Worm (Caenorhabditis elegans) whole organism, L1 larva: Measurements from ENCODE around the gene spex-3.

Source experiments
- ceh-82 ChIP-seq, 3 experiments: fragments of 150-350 bp in 1 of 3; sonication (generic microtip) in 2 of 3; optimal IDR thresholded peaks; 2 replicates each; lab custom pipeline; 2014 to 2017; ENCODE audit warnings: missing biosample characterization in 3 of 3, missing genetic modification characterization in 3 of 3
- ets-5 ChIP-seq: fragments of 200-800 bp; sonication (Bioruptor generic); IDR thresholded peaks from 2 replicates; pipeline ENCODE4 v1.3.6; 2022; ENCODE audit warnings: missing genetic modification characterization, missing compliant biosample characterization
- lsy-2 ChIP-seq, 2 experiments: fragments of 150-350 bp; optimal IDR thresholded peaks; 2 replicates each; lab custom pipeline; 2014; ENCODE audit warnings: missing biosample characterization in 2 of 2, missing genetic modification characterization in 2 of 2
- nhr-71 ChIP-seq: sonication (generic microtip); optimal IDR thresholded peaks from 2 replicates; lab custom pipeline; 2016; ENCODE audit warnings: mild to moderate bottlenecking, missing genetic modification characterization, moderate library complexity, missing compliant biosample characterization

ce11 chrIII:1662405-1662804 is 39.8 kb downstream of the spex-3 start:
- TF ChIP-seq nhr-71 (tag; lab: Kevin White, UChicago) (no peak), lsy-2 (tag; optimal IDR thresholded peaks at IDR 0.05; lab: Kevin White, UChicago) (no peak), ets-5 (no peak), ceh-82 (tag; optimal IDR thresholded peaks at IDR 0.05; lab: Kevin White, UChicago) (no peak)
